Worm (Caenorhabditis elegans) whole organism, midembryonic: ENCODE data around the gene cyp-33C7.

ENCODE experiments used
- flt-1 ChIP-seq: fragments of 200-800 bp; sonication (Bioruptor generic); IDR thresholded peaks from 2 replicates; pipeline ENCODE4 v1.3.6; 2022; ENCODE audit warnings: missing genetic modification characterization, missing compliant biosample characterization
- med-1 ChIP-seq: sonication (generic microtip); optimal IDR thresholded peaks from 2 replicates; lab custom pipeline; 2017; ENCODE audit warnings: missing genetic modification characterization, mild to moderate bottlenecking, missing compliant biosample characterization, antibody characterized with exemption, missing genetic modification reagents; ENCODE audit not compliant: insufficient read depth
- tab-1 ChIP-seq: fragments of 200-800 bp; sonication (Bioruptor generic); IDR thresholded peaks from 2 replicates; pipeline ENCODE4 v1.3.6; 2022; ENCODE audit warnings: missing genetic modification characterization, missing compliant biosample characterization
- ztf-23 ChIP-seq: fragments of 200-800 bp; sonication (Bioruptor generic); IDR thresholded peaks from 2 replicates; pipeline ENCODE4 v1.3.6; 2022; ENCODE audit warnings: missing genetic modification reagents, missing genetic modification characterization, missing compliant biosample characterization

DNA sequence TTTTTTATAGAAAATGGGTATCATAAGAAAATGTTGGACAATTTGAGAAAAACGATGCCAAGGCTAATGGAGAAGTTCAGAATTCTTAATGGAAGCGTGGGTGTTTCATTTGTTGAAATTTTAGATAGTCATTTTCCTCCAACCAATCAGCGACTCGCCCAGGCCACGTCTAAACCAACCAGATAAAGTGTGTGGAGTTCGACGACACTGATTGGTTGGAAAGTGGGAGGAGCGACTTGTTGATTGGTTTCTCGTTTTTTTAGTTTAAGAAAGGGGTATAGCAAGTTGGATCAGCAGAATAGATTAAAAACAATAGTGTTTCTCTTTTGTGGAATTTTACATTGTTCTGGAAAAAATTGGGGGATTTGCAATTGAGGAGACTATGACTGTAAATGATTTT lies 42.8 kb upstream of the cyp-33C7 start:
- TF ChIP-seq med-1 (GFP tag; lab: Kevin White, UChicago) (no peak), ztf-23 (GFP tag; lab: Robert Waterston, UW) (no peak), flt-1 (no peak), tab-1 (no peak)
